Worm (Caenorhabditis elegans): Measurements from ENCODE around the gene oac-59.

oac-59 gene

ce11 chrIV:12289149-12289548 lies 11.9 kb downstream of the oac-59 start, which contains the start of gene C42C1.9:
Gene C42C1.9, plus strand, starts transcription at chrIV:12289449.
- TF ChIP-seq lin-13 (tag; optimal IDR thresholded peaks at IDR 0.05): no peak
- TF ChIP-seq drap-1 (GFP tag; optimal IDR thresholded peaks at IDR 0.05): no peak
- no peak for TF ChIP-seq nhr-237 (tag; optimal IDR thresholded peaks at IDR 0.05)
- no peak for TF ChIP-seq blmp-1 (tag; optimal IDR thresholded peaks at IDR 0.05)
- no peak for TF ChIP-seq zip-8 (tag; optimal IDR thresholded peaks at IDR 0.05)

DNA sequence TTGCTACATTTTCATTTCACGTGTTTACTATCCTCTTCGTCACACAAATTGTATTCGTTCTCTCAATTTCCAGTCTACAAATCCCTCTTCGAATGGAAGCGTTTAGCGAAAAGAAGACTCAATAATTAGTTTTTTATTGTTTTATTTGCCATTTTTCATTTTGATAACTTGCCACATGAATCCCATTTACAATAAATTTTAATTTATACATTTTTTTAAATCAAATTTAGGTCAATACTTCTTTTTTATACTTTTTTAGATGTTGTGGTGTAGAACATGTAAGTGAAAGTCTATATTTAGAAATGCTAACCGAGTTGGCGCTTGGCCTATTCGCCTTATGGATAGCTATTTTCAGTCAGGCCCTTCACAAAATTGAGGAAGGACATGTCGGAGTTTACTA lies 13.4 kb downstream of the oac-59 start, which contains the start of gene erl-1:
Gene erl-1, plus strand, starts transcription at position 301 of the 400 bp plus-strand sequence.
- TF ChIP-seq mls-2 (tag; optimal IDR thresholded peaks at IDR 0.05) (no peak), nhr-76 (tag; optimal IDR thresholded peaks at IDR 0.05) (no peak), hlh-1 (tag; optimal IDR thresholded peaks at IDR 0.05) (no peak), sptf-1 (tag; optimal IDR thresholded peaks at IDR 0.05) (no peak), ces-1 (GFP tag; optimal IDR thresholded peaks at IDR 0.05) (no peak), nhr-2 (tag; optimal IDR thresholded peaks at IDR 0.05) (no peak), lin-32 (GFP tag; optimal IDR thresholded peaks at IDR 0.05) (no peak), tbx-8 (GFP tag; optimal IDR thresholded peaks at IDR 0.05) (no peak), nhr-12 (tag; optimal IDR thresholded peaks at IDR 0.05) (no peak), elt-1 (tag; optimal IDR thresholded peaks at IDR 0.05; ENCODE audit: borderline replicate concordance, insufficient read depth) (no peak), pha-4 (tag; optimal IDR thresholded peaks at IDR 0.05) (no peak), unc-120 (tag; optimal IDR thresholded peaks at IDR 0.05; ENCODE audit: poor library complexity, severe bottlenecking) (no peak), ceh-83 (GFP tag; optimal IDR thresholded peaks at IDR 0.05) (no peak), unc-39 (tag; optimal IDR thresholded peaks at IDR 0.05) (no peak), unc-62 (GFP tag; optimal IDR thresholded peaks at IDR 0.05) (no peak), nhr-28 (tag; optimal IDR thresholded peaks at IDR 0.05) (no peak)

DNA sequence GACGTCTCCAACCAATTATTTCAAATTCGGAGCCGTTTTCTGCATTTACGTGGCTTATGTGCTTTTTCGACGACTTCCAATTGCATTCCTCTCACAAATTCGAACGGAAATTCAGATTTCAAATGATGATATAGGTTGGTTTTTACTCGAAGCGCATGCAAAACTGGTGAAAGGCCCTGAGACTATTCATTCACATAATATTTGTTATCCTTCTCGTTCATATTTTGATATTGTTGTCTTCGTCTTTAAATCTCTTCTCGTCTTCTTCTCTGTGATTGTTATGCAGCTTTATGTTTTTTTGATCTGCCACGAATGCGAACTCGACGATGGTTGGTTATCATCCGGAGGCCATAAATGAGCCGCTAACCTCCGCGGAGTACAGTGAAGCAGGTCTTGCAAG lies 18.2 kb downstream of the oac-59 start, which contains the start of gene hpo-12:
Gene hpo-12, plus strand, starts transcription at position 301 of the 400 bp plus-strand sequence.
- TF ChIP-seq flh-1 (GFP tag; optimal IDR thresholded peaks at IDR 0.05) (no peak), ces-1 (GFP tag; optimal IDR thresholded peaks at IDR 0.05) (no peak), ceh-39 (tag; optimal IDR thresholded peaks at IDR 0.05) (no peak), sem-2 (GFP tag; optimal IDR thresholded peaks at IDR 0.05) (no peak)

DNA sequence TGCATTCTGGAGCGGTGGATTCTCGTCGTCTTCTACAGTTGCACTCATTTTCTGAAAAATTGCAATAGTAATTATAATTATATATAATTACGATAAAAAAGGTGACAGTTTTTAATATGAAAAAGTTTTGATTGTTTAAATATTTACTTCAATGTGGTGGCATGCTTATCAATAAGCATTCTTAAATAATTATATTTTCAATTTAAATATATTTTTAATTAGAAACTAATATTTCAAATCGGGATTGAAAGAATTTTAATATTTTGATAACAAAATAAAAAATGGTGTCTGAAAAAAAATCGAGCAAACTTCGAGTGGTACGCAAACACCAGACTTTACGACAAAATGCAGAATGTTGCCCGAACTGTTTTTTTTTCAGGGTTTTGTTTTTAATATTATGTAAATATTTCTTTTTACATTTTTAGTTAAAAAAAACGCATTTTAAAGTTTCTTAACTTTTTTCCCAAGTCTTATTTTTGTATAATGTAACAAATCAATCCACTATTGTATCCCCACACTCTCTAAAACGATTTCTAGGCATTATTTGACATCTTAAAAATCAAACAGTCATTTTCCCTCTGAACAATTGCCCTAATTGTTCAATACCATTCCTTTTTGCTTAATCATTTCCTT lies 18.8 kb downstream of the oac-59 start, which contains the start of the genes C42C1.12 and C42C1.19:
Gene C42C1.12, minus strand, starts transcription at position 51 of the 633 bp plus-strand sequence.
Gene C42C1.19, plus strand, starts transcription at position 583 of the 633 bp plus-strand sequence.
- TF ChIP-seq ceh-43 (GFP tag; optimal IDR thresholded peaks at IDR 0.05) (peak; percentile 41), ham-2 (GFP tag; optimal IDR thresholded peaks at IDR 0.05) (no peak), ces-1 (GFP tag; optimal IDR thresholded peaks at IDR 0.05) (peak; percentile 3), lsy-2 (tag; optimal IDR thresholded peaks at IDR 0.05) (peak; percentile 35)

- TF ChIP-seq ceh-39 (tag; optimal IDR thresholded peaks at IDR 0.05) (no peak), blmp-1 (tag; optimal IDR thresholded peaks at IDR 0.05) (no peak), ces-1 (GFP tag; optimal IDR thresholded peaks at IDR 0.05) (no peak)
Measured at ce11 chrIV:12279340-12279739, 21.7 kb downstream of the oac-59 start, which contains the start of gene ltah-1.1. Gene ltah-1.1, plus strand, starts transcription at chrIV:12279622.

DNA sequence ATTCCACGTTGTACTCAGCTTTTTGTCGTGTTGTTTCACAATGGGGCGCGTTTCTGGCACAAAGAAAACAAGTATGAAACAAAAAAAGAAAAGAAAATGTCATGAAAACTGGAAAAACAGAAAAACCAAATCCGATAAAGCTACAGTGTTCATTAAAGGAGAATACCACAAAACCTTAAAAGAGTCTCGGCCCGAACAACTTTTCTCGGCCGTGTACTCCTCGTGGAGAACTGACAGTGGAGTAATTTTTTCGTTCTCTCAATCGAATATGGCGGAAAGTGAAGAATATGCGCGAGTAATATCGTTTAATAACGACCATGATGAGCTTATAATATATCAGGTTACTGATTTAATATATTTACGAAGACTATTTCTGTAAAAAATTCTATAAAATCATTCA lies 22.6 kb downstream of the oac-59 start, which contains the start of the genes tag-335 and vkmt-1:
Gene tag-335, minus strand, starts transcription at position 88 of the 400 bp plus-strand sequence.
Gene vkmt-1, plus strand, starts transcription at position 219 of the 400 bp plus-strand sequence.
- no peak for TF ChIP-seq hlh-1 (tag; optimal IDR thresholded peaks at IDR 0.05)
- no peak for TF ChIP-seq ceh-43 (GFP tag; optimal IDR thresholded peaks at IDR 0.05)
- no peak for TF ChIP-seq mls-2 (tag; optimal IDR thresholded peaks at IDR 0.05)
- no peak for TF ChIP-seq unc-62 (GFP tag; optimal IDR thresholded peaks at IDR 0.05)
- no peak for TF ChIP-seq ztf-11 (tag; optimal IDR thresholded peaks at IDR 0.05)

Measured in whole organism, mixed stage, embryonic.